Worm (Caenorhabditis elegans) whole organism, young adult: Measurements from ENCODE around the gene Y60A3A.24.

Source experiments
- ccch-3 ChIP-seq: fragments of 200-800 bp; sonication (Bioruptor generic); optimal IDR thresholded peaks from 2 replicates; lab custom pipeline; 2018; ENCODE audit warnings: mild to moderate bottlenecking, missing genetic modification characterization, missing compliant biosample characterization
- efl-1 ChIP-seq: fragments of 150-350 bp; optimal IDR thresholded peaks from 2 replicates; lab custom pipeline; 2014; ENCODE audit warnings: missing biosample characterization, missing genetic modification reagents, missing genetic modification characterization
- snpc-4 ChIP-seq, 5 experiments: fragments of 150-350 bp in 1 of 5; sonication (generic microtip) in 4 of 5; optimal IDR thresholded peaks; 2 replicates each; lab custom pipeline; 2014 to 2018; ENCODE audit warnings: missing genetic modification characterization in 5 of 5, missing biosample characterization in 3 of 5, antibody characterized with exemption in 2 of 5, mild to moderate bottlenecking in 2 of 5, missing compliant biosample characterization in 2 of 5, missing genotype in 2 of 5, moderate library complexity in 2 of 5, missing genetic modification reagents in 1 of 5
- tlf-1 ChIP-seq: fragments of 200-800 bp; sonication (Bioruptor generic); optimal IDR thresholded peaks from 2 replicates; lab custom pipeline; 2018; ENCODE audit warnings: mild to moderate bottlenecking, missing genetic modification characterization, missing compliant biosample characterization
- unc-62 ChIP-seq: fragments of 150-350 bp; optimal IDR thresholded peaks from 2 replicates; lab custom pipeline; 2014; ENCODE audit warnings: missing biosample characterization, missing genetic modification reagents, missing genetic modification characterization

DNA sequence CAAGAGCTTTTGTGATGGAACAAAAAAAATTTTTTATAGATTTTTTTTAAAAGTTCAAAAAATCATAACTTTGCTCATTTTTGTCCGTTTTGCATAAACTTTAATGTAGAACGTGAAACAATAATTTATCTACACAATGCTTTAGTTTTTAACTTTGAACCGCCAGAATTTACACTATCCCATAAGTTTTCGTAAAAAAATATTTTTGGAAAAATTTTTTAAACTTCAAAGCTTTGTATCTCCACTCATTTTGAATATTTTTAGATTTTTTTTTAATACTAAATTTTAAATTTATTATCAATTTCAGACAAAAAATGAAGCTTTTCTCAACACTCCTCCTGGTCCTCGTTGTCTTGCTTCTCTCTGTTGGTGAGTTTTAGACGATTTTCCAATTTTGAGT lies 30.0 kb upstream of the Y60A3A.24 start, which contains the start of gene Y60A3A.21:
- TF ChIP-seq unc-62 (GFP tag; lab: Kevin White, UChicago) (no peak), tlf-1 (no peak), snpc-4 (GFP tag; optimal IDR thresholded peaks at IDR 0.05; lab: Kevin White, UChicago) (no peak), snpc-4 (tag; optimal IDR thresholded peaks at IDR 0.05; lab: Kevin White, UChicago) (no peak), efl-1 (GFP tag; lab: Kevin White, UChicago) (no peak), ccch-3 (GFP tag; lab: Kevin White, UChicago) (no peak)
